Fruit fly (Drosophila melanogaster) whole organism, embryonic: Measurements from ENCODE around the gene CG13258.
A peak's percentile ranks its signal among the peaks of the same experiment; 100 is the strongest.

ENCODE experiments used
- BEAF-32 ChIP-seq: fragments of 200-800 bp; sonication (Bioruptor generic); optimal IDR thresholded peaks from 3 replicates; lab custom pipeline; 2017; ENCODE audit warnings: missing biosample characterization, missing genetic modification characterization, mild to moderate bottlenecking, moderate library complexity, missing genetic modification reagents
- CG10209 ChIP-seq: fragments of 200-800 bp; sonication (Bioruptor generic); optimal IDR thresholded peaks from 3 replicates; lab custom pipeline; 2017; ENCODE audit warnings: missing biosample characterization, mild to moderate bottlenecking, missing genetic modification characterization, missing genetic modification reagents
- CG10543 ChIP-seq: fragments of 200-800 bp; sonication (Bioruptor generic); optimal IDR thresholded peaks from 3 replicates; lab custom pipeline; 2017; ENCODE audit warnings: missing biosample characterization, mild to moderate bottlenecking, missing genetic modification characterization, moderate library complexity
- CG11504 ChIP-seq: fragments of 200-800 bp; sonication (Bioruptor generic); optimal IDR thresholded peaks from 3 replicates; lab custom pipeline; 2019; ENCODE audit warnings: missing biosample characterization, mild to moderate bottlenecking, missing genetic modification characterization, moderate library complexity
- CG12104 ChIP-seq: fragments of 200-800 bp; sonication (Bioruptor generic); optimal IDR thresholded peaks from 3 replicates; lab custom pipeline; 2016; ENCODE audit warnings: missing biosample characterization, missing genetic modification characterization
- CG12236 ChIP-seq: fragments of 200-800 bp; sonication (Bioruptor generic); optimal IDR thresholded peaks from 2 replicates; lab custom pipeline; 2016; ENCODE audit warnings: missing biosample characterization, missing genetic modification characterization
- CG13424 ChIP-seq: fragments of 200-800 bp; sonication (Bioruptor generic); optimal IDR thresholded peaks from 2 replicates; lab custom pipeline; 2019; ENCODE audit warnings: missing biosample characterization, mild to moderate bottlenecking, missing genetic modification characterization, moderate library complexity
- CG13894 ChIP-seq: fragments of 200-800 bp; sonication (Bioruptor generic); optimal IDR thresholded peaks from 3 replicates; lab custom pipeline; 2018; ENCODE audit warnings: missing biosample characterization, mild to moderate bottlenecking, missing genetic modification characterization, moderate library complexity
- CG17186 ChIP-seq: fragments of 200-800 bp; sonication (Bioruptor generic); optimal IDR thresholded peaks from 3 replicates; lab custom pipeline; 2017; ENCODE audit warnings: missing biosample characterization, missing genetic modification reagents, missing genetic modification characterization
- CG1832 ChIP-seq: fragments of 200-800 bp; sonication (Bioruptor generic); optimal IDR thresholded peaks from 2 replicates; lab custom pipeline; 2017; ENCODE audit warnings: missing biosample characterization, mild to moderate bottlenecking, missing genetic modification characterization, inconsistent platforms
- CG2202 ChIP-seq: fragments of 200-800 bp; sonication (Bioruptor generic); optimal IDR thresholded peaks from 2 replicates; lab custom pipeline; 2018; ENCODE audit warnings: missing biosample characterization, mild to moderate bottlenecking, missing genetic modification characterization
- CG30020 ChIP-seq: fragments of 200-800 bp; optimal IDR thresholded peaks from 2 replicates; lab custom pipeline; 2019; ENCODE audit warnings: missing biosample characterization, mild to moderate bottlenecking, missing genetic modification characterization, moderate library complexity
- CG34376 ChIP-seq: fragments of 200-800 bp; sonication (Bioruptor generic); optimal IDR thresholded peaks from 2 replicates; lab custom pipeline; 2018; ENCODE audit warnings: missing biosample characterization, mild to moderate bottlenecking, missing genetic modification characterization
- CG4820 ChIP-seq: fragments of 200-800 bp; sonication (Bioruptor generic); optimal IDR thresholded peaks from 3 replicates; lab custom pipeline; 2016; ENCODE audit warnings: missing biosample characterization, missing genetic modification characterization
- CG6689 ChIP-seq: fragments of 200-800 bp; sonication (Bioruptor generic); IDR thresholded peaks from 2 replicates; pipeline ENCODE4 v1.3.6; 2022; ENCODE audit warnings: missing biosample characterization, missing genetic modification characterization
- CG6765 ChIP-seq: fragments of 200-800 bp; sonication (Bioruptor generic); optimal IDR thresholded peaks from 3 replicates; lab custom pipeline; 2017; ENCODE audit warnings: missing biosample characterization, mild to moderate bottlenecking, missing genetic modification characterization
- CG7357 ChIP-seq: fragments of 200-800 bp; sonication (Bioruptor generic); IDR thresholded peaks from 3 replicates; pipeline ENCODE4 v1.3.6; 2022; ENCODE audit warnings: missing biosample characterization, missing genetic modification characterization
- CoRest ChIP-seq: fragments of 200-800 bp; sonication (Bioruptor generic); optimal IDR thresholded peaks from 3 replicates; lab custom pipeline; 2018; ENCODE audit warnings: missing biosample characterization, mild to moderate bottlenecking, missing genetic modification characterization, moderate library complexity
- Hey ChIP-seq: fragments of 200-800 bp; sonication (Bioruptor generic); optimal IDR thresholded peaks from 3 replicates; lab custom pipeline; 2018; ENCODE audit warnings: missing biosample characterization, mild to moderate bottlenecking, missing genetic modification characterization
- Meics ChIP-seq: fragments of 200-800 bp; sonication (Bioruptor generic); optimal IDR thresholded peaks from 2 replicates; lab custom pipeline; 2017; ENCODE audit warnings: missing biosample characterization, mild to moderate bottlenecking, missing genetic modification characterization
- Sox100B ChIP-seq: fragments of 200-800 bp; sonication (Bioruptor generic); optimal IDR thresholded peaks from 3 replicates; lab custom pipeline; 2018; ENCODE audit warnings: missing biosample characterization, mild to moderate bottlenecking, missing genetic modification characterization
- Sox102F ChIP-seq: fragments of 200-800 bp; sonication (Bioruptor generic); optimal IDR thresholded peaks from 2 replicates; lab custom pipeline; 2018; ENCODE audit warnings: missing biosample characterization, mild to moderate bottlenecking, missing genetic modification characterization, moderate library complexity
- Trl ChIP-seq, 3 experiments: fragments of >200 bp in 2 of 3; fragments of 200-800 bp in 1 of 3; sonication (Bioruptor generic) in 1 of 3; optimal IDR thresholded peaks; 2 replicates in 1 of 3; 3 replicates in 2 of 3; lab custom pipeline; 2016 to 2017; ENCODE audit warnings: missing biosample characterization in 1 of 3, missing genetic modification characterization in 1 of 3
- ara ChIP-seq: fragments of 200-800 bp; sonication (Bioruptor generic); IDR thresholded peaks from 2 replicates; pipeline ENCODE4 v1.3.6; 2022; ENCODE audit warnings: missing biosample characterization, missing genetic modification characterization
- ase ChIP-seq: fragments of 200-800 bp; sonication (Bioruptor generic); IDR thresholded peaks from 3 replicates; pipeline ENCODE4 v1.3.6; 2022; ENCODE audit warnings: missing biosample characterization, missing genetic modification characterization
- btn ChIP-seq: fragments of 200-800 bp; sonication (Bioruptor generic); optimal IDR thresholded peaks from 2 replicates; lab custom pipeline; 2016; ENCODE audit warnings: missing biosample characterization, missing genetic modification characterization
- dmrt99B ChIP-seq: fragments of 200-800 bp; sonication (Bioruptor generic); optimal IDR thresholded peaks from 2 replicates; lab custom pipeline; 2018; ENCODE audit warnings: missing biosample characterization, mild to moderate bottlenecking, missing genetic modification characterization, moderate library complexity
- emc ChIP-seq: fragments of 200-800 bp; sonication (Bioruptor generic); optimal IDR thresholded peaks from 2 replicates; lab custom pipeline; 2016; ENCODE audit warnings: missing biosample characterization, missing genetic modification characterization
- en ChIP-seq: fragments of 200-800 bp; sonication (Bioruptor generic); optimal IDR thresholded peaks from 2 replicates; lab custom pipeline; 2016; ENCODE audit warnings: missing biosample characterization, missing genetic modification characterization
- gce ChIP-seq: fragments of 200-800 bp; sonication (Bioruptor generic); IDR thresholded peaks from 3 replicates; pipeline ENCODE4 v1.3.6; 2022; ENCODE audit warnings: missing biosample characterization, missing genetic modification characterization
- gcm ChIP-seq: fragments of 200-800 bp; sonication (Bioruptor generic); optimal IDR thresholded peaks from 2 replicates; lab custom pipeline; 2019; ENCODE audit warnings: missing biosample characterization, mild to moderate bottlenecking, missing genetic modification characterization, moderate library complexity
- gfzf ChIP-seq: fragments of 200-800 bp; sonication (Bioruptor generic); optimal IDR thresholded peaks from 2 replicates; lab custom pipeline; 2016; ENCODE audit warnings: missing biosample characterization, mild to moderate bottlenecking, missing genetic modification characterization, moderate library complexity
- gro ChIP-seq: fragments of 200-800 bp; sonication (Bioruptor generic); optimal IDR thresholded peaks from 2 replicates; lab custom pipeline; 2016; ENCODE audit warnings: missing biosample characterization, missing genetic modification characterization
- ind ChIP-seq: fragments of 200-800 bp; sonication (Bioruptor generic); optimal IDR thresholded peaks from 3 replicates; lab custom pipeline; 2016; ENCODE audit warnings: missing biosample characterization, missing genetic modification characterization
- lab ChIP-seq: fragments of 200-800 bp; sonication (Bioruptor generic); optimal IDR thresholded peaks from 3 replicates; lab custom pipeline; 2017; ENCODE audit warnings: missing biosample characterization, missing genetic modification characterization, mild to moderate bottlenecking, moderate library complexity, missing genetic modification reagents
- lbe ChIP-seq: fragments of 200-800 bp; sonication (Bioruptor generic); optimal IDR thresholded peaks from 2 replicates; lab custom pipeline; 2016; ENCODE audit warnings: missing biosample characterization, mild to moderate bottlenecking, missing genetic modification characterization
- lmd ChIP-seq: fragments of 200-800 bp; sonication (Bioruptor generic); IDR thresholded peaks from 2 replicates; pipeline ENCODE4 v1.3.6; 2022; ENCODE audit warnings: missing biosample characterization, missing genetic modification characterization
- mirr ChIP-seq: fragments of 200-800 bp; sonication (Bioruptor generic); optimal IDR thresholded peaks from 3 replicates; lab custom pipeline; 2018; ENCODE audit warnings: missing biosample characterization, mild to moderate bottlenecking, missing genetic modification characterization
- nerfin-1 ChIP-seq: fragments of 200-800 bp; sonication (Bioruptor generic); optimal IDR thresholded peaks from 3 replicates; lab custom pipeline; 2019; ENCODE audit warnings: missing biosample characterization, mild to moderate bottlenecking, missing genetic modification characterization, moderate library complexity
- onecut ChIP-seq: fragments of 200-800 bp; sonication (Bioruptor generic); IDR thresholded peaks from 2 replicates; pipeline ENCODE4 v1.3.6; 2022; ENCODE audit warnings: missing biosample characterization, missing genetic modification characterization
- org-1 ChIP-seq: fragments of 200-800 bp; sonication (Bioruptor generic); optimal IDR thresholded peaks from 2 replicates; lab custom pipeline; 2017; ENCODE audit warnings: missing biosample characterization, missing genetic modification characterization
- prd ChIP-seq, 3 experiments: fragments of >200 bp in 2 of 3; fragments of 200-800 bp in 1 of 3; sonication (Bioruptor generic) in 1 of 3; optimal IDR thresholded peaks in 2 of 3; IDR thresholded peaks in 1 of 3; 2 replicates in 2 of 3; 3 replicates in 1 of 3; pipeline versions ENCODE4 v1.3.6 to Lab custom; 2017 to 2022; ENCODE audit warnings: missing biosample characterization in 1 of 3, missing genetic modification characterization in 1 of 3
- pros ChIP-seq: fragments of 200-800 bp; sonication (Bioruptor generic); optimal IDR thresholded peaks from 3 replicates; lab custom pipeline; 2019; ENCODE audit warnings: missing biosample characterization, mild to moderate bottlenecking, missing genetic modification characterization, moderate library complexity
- sug ChIP-seq: fragments of 200-800 bp; optimal IDR thresholded peaks from 2 replicates; lab custom pipeline; 2019; ENCODE audit warnings: missing biosample characterization, mild to moderate bottlenecking, missing genetic modification characterization, moderate library complexity
- unpg ChIP-seq: fragments of 200-800 bp; sonication (Bioruptor generic); optimal IDR thresholded peaks from 3 replicates; lab custom pipeline; 2018; ENCODE audit warnings: missing biosample characterization, mild to moderate bottlenecking, missing genetic modification characterization, moderate library complexity
- wdn ChIP-seq: fragments of 200-800 bp; sonication (Bioruptor generic); IDR thresholded peaks from 2 replicates; pipeline ENCODE4 v1.3.6; 2022; ENCODE audit warnings: missing biosample characterization, missing genetic modification characterization
- wor ChIP-seq: fragments of 200-800 bp; sonication (Bioruptor generic); IDR thresholded peaks from 2 replicates; pipeline ENCODE4 v1.3.6; 2022; ENCODE audit warnings: missing biosample characterization, missing genetic modification characterization

The CG13258 gene

DNA sequence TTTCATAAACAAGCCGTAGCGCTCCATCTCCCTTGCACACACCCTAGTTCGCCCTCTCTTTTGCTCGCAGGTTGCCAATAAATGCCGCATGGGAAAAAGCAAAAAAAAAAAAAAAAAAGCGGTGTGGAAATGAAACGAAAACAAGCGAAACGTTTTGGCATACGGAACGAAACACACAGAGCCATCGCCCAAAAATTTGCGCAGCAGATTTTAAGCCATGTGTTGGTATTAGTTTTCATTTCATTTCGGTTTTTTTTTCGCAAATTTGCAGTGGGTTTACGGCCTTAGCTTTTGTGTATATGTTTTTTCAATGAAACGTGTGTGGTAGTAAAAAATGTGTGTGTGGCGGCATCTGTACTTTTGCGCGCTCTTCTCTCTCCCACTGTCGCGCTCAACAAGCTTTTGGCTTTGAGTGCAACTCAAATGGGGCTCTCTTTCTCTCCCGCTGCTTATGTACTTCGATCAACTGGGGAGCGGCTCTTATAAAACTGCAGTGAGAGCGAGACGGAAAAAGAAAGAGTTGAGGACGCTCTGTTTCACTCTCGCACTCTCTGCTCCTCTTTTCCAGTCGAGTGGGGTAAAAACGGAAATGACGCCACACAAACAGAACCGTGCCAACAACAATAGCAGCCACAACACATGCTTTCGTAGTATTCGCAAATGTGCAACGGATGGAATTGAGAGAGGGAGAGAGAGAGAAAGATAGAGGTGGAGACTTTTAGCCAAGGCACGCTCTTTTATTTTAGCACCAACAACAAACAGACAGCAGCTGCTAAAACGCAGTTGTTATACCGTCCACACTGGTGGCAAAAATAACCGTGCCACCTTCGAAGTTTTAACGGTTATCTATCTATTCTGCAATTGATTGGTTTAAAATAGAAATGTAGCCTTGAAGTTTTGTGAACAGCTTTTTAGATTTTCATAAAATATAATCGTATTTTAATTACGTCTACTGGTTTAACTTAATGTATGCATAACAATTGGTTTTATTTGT is 8.2 kb downstream of the CG13258 start (continued):
- TF ChIP-seq CG10209 (GFP tag; lab: Kevin White, UChicago) (peak; percentile 25), CG34376 (peak; percentile 53), CG4820 (GFP tag; lab: Kevin White, UChicago) (no peak), mirr (GFP tag; lab: Kevin White, UChicago) (peak; percentile 52), CG1832 (GFP tag; lab: Kevin White, UChicago) (peak; percentile 81), lbe (GFP tag; lab: Kevin White, UChicago) (peak; percentile 64), ind (GFP tag; lab: Kevin White, UChicago) (peak; percentile 50), BEAF-32 (GFP tag; lab: Kevin White, UChicago) (no peak), ara (GFP tag; lab: Robert Waterston, UW) (no peak), CG12104 (GFP tag; lab: Kevin White, UChicago) (peak; percentile 0), unpg (GFP tag; lab: Kevin White, UChicago) (peak; percentile 51), nerfin-1 (tag; lab: Kevin White, UChicago) (peak; percentile 75), CG2202 (tag; lab: Kevin White, UChicago) (no peak), CG12236 (GFP tag; lab: Kevin White, UChicago) (no peak), wor (GFP tag; lab: Robert Waterston, UW) (no peak), CG13894 (tag; lab: Kevin White, UChicago) (peak; percentile 60), en (GFP tag; lab: Kevin White, UChicago) (no peak), gce (GFP tag; lab: Robert Waterston, UW) (no peak), CG11504 (tag; lab: Kevin White, UChicago) (peak; percentile 56), CG6689 (GFP tag; lab: Robert Waterston, UW) (no peak), Meics (GFP tag; lab: Kevin White, UChicago) (peak; percentile 68), CG17186 (GFP tag; lab: Kevin White, UChicago) (no peak), CoRest (peak; percentile 46), emc (GFP tag; lab: Kevin White, UChicago) (no peak), org-1 (GFP tag; lab: Kevin White, UChicago) (peak; percentile 52), onecut (GFP tag; lab: Robert Waterston, UW) (peak; percentile 42), CG7357 (0 out of 3 replicates have a peak, but pooled peaks have one; percentile 16), Sox100B (peak; percentile 25), Hey (tag; lab: Kevin White, UChicago) (no peak), btn (GFP tag; lab: Kevin White, UChicago) (no peak), CG30020 (no peak), gro (GFP tag; lab: Kevin White, UChicago) (peak; percentile 3), lmd (GFP tag; lab: Robert Waterston, UW) (no peak), pros (GFP tag; lab: Kevin White, UChicago) (no peak), CG6765 (peak; percentile 56), dmrt99B (tag; lab: Kevin White, UChicago) (peak; percentile 58), Sox102F (GFP tag; lab: Kevin White, UChicago) (peak; percentile 54), CG13424 (tag; lab: Kevin White, UChicago) (peak; percentile 29), gcm (peak; percentile 2), gfzf (GFP tag; lab: Kevin White, UChicago) (no peak), CG10543 (GFP tag; lab: Kevin White, UChicago) (peak; percentile 36), ase (GFP tag; lab: Robert Waterston, UW) (no peak), Trl (optimal IDR thresholded peaks at IDR 0.05; lab: Kevin White, UChicago) (peak; percentile 94 to 99), Trl (GFP tag; optimal IDR thresholded peaks at IDR 0.05; lab: Kevin White, UChicago) (peak; percentile 13), prd (optimal IDR thresholded peaks at IDR 0.05; lab: Kevin White, UChicago) (no peak), prd (GFP tag; IDR thresholded peaks at IDR 0.05; lab: Robert Waterston, UW) (no peak), lab (GFP tag; lab: Kevin White, UChicago) (peak; percentile 85), sug (tag; lab: Kevin White, UChicago) (peak; percentile 19), wdn (GFP tag; lab: Robert Waterston, UW) (no peak)
